Worm (Caenorhabditis elegans) whole organism, L1 larva: ENCODE results near the gene C15H11.10.

Experiments
- F16B12.6 ChIP-seq: fragments of 150-350 bp; optimal IDR thresholded peaks from 2 replicates; lab custom pipeline; 2014; ENCODE audit warnings: missing biosample characterization, missing genetic modification characterization
- blmp-1 ChIP-seq: fragments of 150-350 bp; optimal IDR thresholded peaks from 2 replicates; lab custom pipeline; 2014; ENCODE audit warnings: missing biosample characterization, missing genetic modification characterization
- ceh-82 ChIP-seq, 3 experiments: fragments of 150-350 bp in 1 of 3; sonication (generic microtip) in 2 of 3; optimal IDR thresholded peaks; 2 replicates each; lab custom pipeline; 2014 to 2017; ENCODE audit warnings: missing biosample characterization in 3 of 3, missing genetic modification characterization in 3 of 3
- ces-1 ChIP-seq: fragments of 150-350 bp; optimal IDR thresholded peaks from 2 replicates; lab custom pipeline; 2014; ENCODE audit warnings: missing biosample characterization, missing genetic modification reagents, missing genetic modification characterization
- efl-1 ChIP-seq, 4 experiments: fragments of 150-350 bp; optimal IDR thresholded peaks in 3 of 4; peaks in 1 of 4; 1 replicate in 1 of 4; 2 replicates in 3 of 4; lab custom pipeline; 2014; ENCODE audit warnings: missing biosample characterization in 2 of 4, missing genetic modification characterization in 2 of 4, missing genetic modification reagents in 2 of 4
- egl-27 ChIP-seq, 2 experiments: fragments of 150-350 bp in 1 of 2; sonication (generic microtip); optimal IDR thresholded peaks; 3 replicates each; lab custom pipeline; 2017 to 2018; ENCODE audit warnings: missing biosample characterization in 2 of 2, missing genetic modification characterization in 2 of 2, missing genetic modification reagents in 2 of 2
- elt-3 ChIP-seq, 6 experiments: fragments of 150-350 bp in 1 of 6; sonication (generic microtip); optimal IDR thresholded peaks; 2 replicates each; lab custom pipeline; 2017 to 2018; ENCODE audit warnings: missing biosample characterization in 6 of 6, missing genetic modification characterization in 6 of 6, inconsistent platforms in 1 of 6
- ets-5 ChIP-seq: fragments of 200-800 bp; sonication (Bioruptor generic); IDR thresholded peaks from 2 replicates; pipeline ENCODE4 v1.3.6; 2022; ENCODE audit warnings: missing genetic modification characterization, missing compliant biosample characterization
- isw-1 ChIP-seq: fragments of 200-800 bp; sonication (Bioruptor generic); IDR thresholded peaks from 2 replicates; pipeline ENCODE4 v1.3.6; 2022; ENCODE audit warnings: missing genetic modification characterization, missing compliant biosample characterization
- mep-1 ChIP-seq: fragments of 150-350 bp; optimal IDR thresholded peaks from 2 replicates; lab custom pipeline; 2014; ENCODE audit warnings: missing biosample characterization, missing genetic modification characterization
- nhr-11 ChIP-seq: fragments of 150-350 bp; optimal IDR thresholded peaks from 2 replicates; lab custom pipeline; 2014; ENCODE audit warnings: missing biosample characterization, missing genetic modification characterization
- nhr-12 ChIP-seq: sonication (generic microtip); optimal IDR thresholded peaks from 2 replicates; lab custom pipeline; 2017; ENCODE audit warnings: missing biosample characterization, missing genetic modification characterization
- rnt-1 ChIP-seq: sonication (generic microtip); optimal IDR thresholded peaks from 2 replicates; lab custom pipeline; 2016; ENCODE audit warnings: mild to moderate bottlenecking, missing genetic modification characterization, moderate library complexity, missing compliant biosample characterization
- swsn-7 ChIP-seq: sonication (generic microtip); optimal IDR thresholded peaks from 2 replicates; lab custom pipeline; 2016; ENCODE audit warnings: missing genetic modification characterization, missing compliant biosample characterization
- tbx-2 ChIP-seq: sonication (generic microtip); optimal IDR thresholded peaks from 2 replicates; lab custom pipeline; 2016; ENCODE audit warnings: missing genetic modification characterization, missing compliant biosample characterization
- unc-130 ChIP-seq: fragments of 150-350 bp; optimal IDR thresholded peaks from 2 replicates; lab custom pipeline; 2017; ENCODE audit warnings: missing biosample characterization, missing genetic modification characterization, inconsistent platforms
- vab-15 ChIP-seq: sonication (generic microtip); optimal IDR thresholded peaks from 2 replicates; lab custom pipeline; 2017; ENCODE audit warnings: missing genotype, mild to moderate bottlenecking, missing genetic modification characterization, missing compliant biosample characterization
- ztf-11 ChIP-seq, 2 experiments: sonication (generic microtip); optimal IDR thresholded peaks; 2 replicates each; lab custom pipeline; 2016 to 2017; ENCODE audit warnings: missing genetic modification characterization in 2 of 2, missing biosample characterization in 1 of 2, missing compliant biosample characterization in 1 of 2

Gene C15H11.10

DNA sequence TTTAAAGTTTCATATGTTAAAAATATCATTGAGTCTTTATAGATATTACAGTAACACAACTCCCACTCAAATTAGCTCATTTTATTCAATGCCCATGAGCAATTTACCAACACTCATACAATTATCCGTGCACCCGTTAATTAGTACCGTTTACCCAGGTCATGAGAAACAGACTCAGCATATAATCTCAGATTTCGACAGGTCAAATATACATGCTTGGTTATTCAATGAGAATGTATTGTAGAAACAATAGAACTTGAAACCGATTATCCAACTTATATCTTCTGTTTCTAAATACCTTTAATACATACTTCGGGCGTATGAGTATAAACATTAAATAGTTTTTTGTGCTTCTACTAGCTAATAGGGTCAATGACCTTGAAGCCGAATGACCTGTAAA, 44.3 kb downstream of the C15H11.10 start:
- TF ChIP-seq unc-130 (tag; lab: Kevin White, UChicago) (no peak), efl-1 (optimal IDR thresholded peaks at IDR 0.05; lab: Kevin White, UChicago) (no peak), efl-1 (GFP tag; optimal IDR thresholded peaks at IDR 0.05 in 1 of 2; lab: Kevin White, UChicago) (peak in 1 of 2 experiments; percentile 73)

DNA sequence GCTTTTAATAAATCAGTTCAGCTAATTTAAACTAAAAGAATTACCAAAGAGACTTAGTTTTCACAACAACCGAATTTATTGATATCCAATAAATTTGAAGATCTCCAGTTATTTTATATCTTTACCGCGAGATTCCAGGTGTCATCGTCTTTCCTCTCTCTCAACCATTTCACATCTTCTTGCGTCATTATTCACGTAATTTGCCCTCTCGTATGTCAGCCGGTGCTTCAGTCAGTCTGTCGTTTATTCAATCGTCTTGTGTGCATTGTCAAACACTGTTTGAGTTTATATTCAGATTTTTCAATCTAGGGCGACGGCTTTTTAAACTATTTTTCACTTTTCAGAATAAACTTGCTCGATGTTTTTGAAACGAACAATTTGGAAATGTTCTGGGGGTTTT, 45.4 kb downstream of the C15H11.10 start:
- TF ChIP-seq rnt-1 (tag; lab: Kevin White, UChicago) (no peak), isw-1 (GFP tag; lab: Robert Waterston, UW) (no peak), ceh-82 (tag; optimal IDR thresholded peaks at IDR 0.05; lab: Kevin White, UChicago) (no peak), egl-27 (tag; optimal IDR thresholded peaks at IDR 0.05; lab: Kevin White, UChicago) (no peak), vab-15 (tag; lab: Kevin White, UChicago) (no peak), mep-1 (tag; lab: Kevin White, UChicago) (no peak), blmp-1 (tag; lab: Kevin White, UChicago) (no peak)

ce11 chrV:14438099-14438739, 46.3 kb downstream of the C15H11.10 start:
- TF ChIP-seq tbx-2 (tag; lab: Kevin White, UChicago) (peak; percentile 38), nhr-11 (tag; lab: Kevin White, UChicago) (no peak), unc-130 (tag; lab: Kevin White, UChicago) (no peak), ztf-11 (tag; optimal IDR thresholded peaks at IDR 0.05; lab: Kevin White, UChicago) (peak in 1 of 2 experiments; percentile 43), ets-5 (GFP tag; lab: Robert Waterston, UW) (no peak), nhr-12 (tag; lab: Kevin White, UChicago) (no peak), F16B12.6 (tag; lab: Kevin White, UChicago) (no peak)

- peak in 1 of 6 experiments; percentile 8 for TF ChIP-seq elt-3 (tag; optimal IDR thresholded peaks at IDR 0.05; lab: Kevin White, UChicago)
- TF ChIP-seq ces-1 (GFP tag; lab: Kevin White, UChicago), result no peak
These were observed 47.3 kb downstream of the C15H11.10 start for ce11 chrV:14439236-14439635.

- TF ChIP-seq unc-130 (tag; lab: Kevin White, UChicago), result no peak
- TF ChIP-seq efl-1 (optimal IDR thresholded peaks at IDR 0.05; lab: Kevin White, UChicago), result no peak
- peak in 1 of 2 experiments; percentile 36 for TF ChIP-seq efl-1 (GFP tag; optimal IDR thresholded peaks at IDR 0.05 in 1 of 2; lab: Kevin White, UChicago)
- no peak for TF ChIP-seq swsn-7 (tag; lab: Kevin White, UChicago)
These were observed 48.9 kb downstream of the C15H11.10 start, which contains the start of gene F23B12.4 for ce11 chrV:14440841-14441240. Gene F23B12.4 (plus strand): TSS chrV:14441141.
